Fruit fly (Drosophila melanogaster): ENCODE measurements around the gene TP53INP.

dm6 chr3L:4406653-4407257 is at the start of gene TP53INP:
- TF ChIP-seq CrebA (GFP tag; optimal IDR thresholded peaks at IDR 0.05; ENCODE audit: borderline replicate concordance) (no peak), pan (optimal IDR thresholded peaks at IDR 0.05) (no peak), Abd-B (GFP tag; optimal IDR thresholded peaks at IDR 0.05) (no peak), foxo (GFP tag; optimal IDR thresholded peaks at IDR 0.05) (peak in 1 of 2 experiments; percentile 86)
